Worm (Caenorhabditis elegans): ENCODE data around the gene Y75B8A.8.
"Not testable (repeated sequence)": the region's sequence is repeated elsewhere in the genome, so short reads cannot be mapped to it uniquely, and the experiment has no call there.

DNA sequence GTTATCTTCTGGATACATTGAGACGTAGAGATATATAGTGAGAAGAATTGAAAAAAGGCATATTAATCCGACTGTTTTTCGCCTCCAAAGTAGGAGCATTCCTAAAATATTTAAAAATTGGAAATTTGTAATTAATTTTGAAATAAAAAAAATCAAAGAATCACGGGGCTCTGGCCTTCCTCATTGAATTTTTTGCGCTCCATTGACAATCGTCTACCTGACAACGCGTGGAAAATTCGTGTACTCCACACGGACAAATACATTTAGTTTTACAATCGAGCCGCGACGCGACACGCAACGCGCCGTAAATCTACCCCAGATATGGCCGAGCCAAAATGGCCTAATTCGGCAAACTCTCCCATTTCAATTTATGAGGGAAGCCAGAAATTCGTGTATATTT lies 16.6 kb downstream of the Y75B8A.8 start, which contains the start of gene gly-11:
- TF ChIP-seq sox-4 (tag; optimal IDR thresholded peaks at IDR 0.05); elt-2 (tag; optimal IDR thresholded peaks at IDR 0.05); madf-2 (tag; optimal IDR thresholded peaks at IDR 0.05); pqm-1 (tag; optimal IDR thresholded peaks at IDR 0.05); pat-9 (tag; optimal IDR thresholded peaks at IDR 0.05); pha-4 (tag; optimal IDR thresholded peaks at IDR 0.05); eyg-1 (tag; optimal IDR thresholded peaks at IDR 0.05); pha-2 (tag; optimal IDR thresholded peaks at IDR 0.05); ceh-22 (tag; optimal IDR thresholded peaks at IDR 0.05); T23F11.4 (GFP tag; optimal IDR thresholded peaks at IDR 0.05); sdc-2 (tag; optimal IDR thresholded peaks at IDR 0.05); ztf-16 (tag; optimal IDR thresholded peaks at IDR 0.05): not testable (repeated sequence)
